Fruit fly (Drosophila melanogaster) whole organism, embryonic: ENCODE data around the gene CG5715.

ENCODE experiments used
- Awh ChIP-seq: fragments of 200-800 bp; sonication (Bioruptor generic); IDR thresholded peaks from 2 replicates; pipeline ENCODE4, ENCODE4 v1.3.6; 2022; ENCODE audit warnings: missing biosample characterization, missing genetic modification characterization
- Blimp-1 ChIP-seq: fragments of 200-800 bp; sonication (Bioruptor generic); optimal IDR thresholded peaks from 3 replicates; lab custom pipeline; 2018; ENCODE audit warnings: missing biosample characterization, missing genetic modification characterization, mild to moderate bottlenecking, moderate library complexity, missing genetic modification reagents
- CG10209 ChIP-seq: fragments of 200-800 bp; sonication (Bioruptor generic); optimal IDR thresholded peaks from 3 replicates; lab custom pipeline; 2017; ENCODE audit warnings: missing biosample characterization, mild to moderate bottlenecking, missing genetic modification characterization, missing genetic modification reagents
- CG1024 ChIP-seq: fragments of 200-800 bp; sonication (Bioruptor generic); IDR thresholded peaks from 2 replicates; pipeline ENCODE4 v1.3.6; 2022; ENCODE audit warnings: missing biosample characterization, missing genetic modification characterization
- CG10274 ChIP-seq: fragments of 200-800 bp; sonication (Bioruptor generic); optimal IDR thresholded peaks from 3 replicates; lab custom pipeline; 2017; ENCODE audit warnings: missing biosample characterization, mild to moderate bottlenecking, missing genetic modification characterization
- CG10321 ChIP-seq: fragments of 200-800 bp; sonication (Bioruptor generic); IDR thresholded peaks from 2 replicates; pipeline ENCODE4 v1.3.6; 2022; ENCODE audit warnings: missing biosample characterization, missing genetic modification characterization
- CG11695 ChIP-seq: fragments of 200-800 bp; sonication (Bioruptor generic); IDR thresholded peaks from 3 replicates; pipeline ENCODE4 v1.3.6; 2022; ENCODE audit warnings: missing biosample characterization, missing genetic modification characterization
- CG12299 ChIP-seq: fragments of 200-800 bp; sonication (Bioruptor generic); optimal IDR thresholded peaks from 2 replicates; lab custom pipeline; 2018; ENCODE audit warnings: missing biosample characterization, mild to moderate bottlenecking, missing genetic modification characterization
- CG13287 ChIP-seq: fragments of 200-800 bp; sonication (Bioruptor generic); IDR thresholded peaks from 2 replicates; pipeline ENCODE4 v1.3.6; 2022; ENCODE audit warnings: missing biosample characterization, missing genetic modification characterization; ENCODE audit not compliant: partially characterized antibody
- CG13424 ChIP-seq: fragments of 200-800 bp; sonication (Bioruptor generic); optimal IDR thresholded peaks from 2 replicates; lab custom pipeline; 2019; ENCODE audit warnings: missing biosample characterization, mild to moderate bottlenecking, missing genetic modification characterization, moderate library complexity
- CG1529 ChIP-seq: fragments of 200-800 bp; sonication (Bioruptor generic); optimal IDR thresholded peaks from 3 replicates; lab custom pipeline; 2018; ENCODE audit warnings: missing biosample characterization, missing genetic modification characterization
- CG15601 ChIP-seq: fragments of 200-800 bp; sonication (Bioruptor generic); optimal IDR thresholded peaks from 3 replicates; lab custom pipeline; 2019; ENCODE audit warnings: missing biosample characterization, mild to moderate bottlenecking, missing genetic modification characterization, moderate library complexity
- CG17186 ChIP-seq: fragments of 200-800 bp; sonication (Bioruptor generic); optimal IDR thresholded peaks from 3 replicates; lab custom pipeline; 2017; ENCODE audit warnings: missing biosample characterization, missing genetic modification reagents, missing genetic modification characterization
- CG18262 ChIP-seq: fragments of 200-800 bp; optimal IDR thresholded peaks from 3 replicates; lab custom pipeline; 2019; ENCODE audit warnings: missing biosample characterization, mild to moderate bottlenecking, missing genetic modification characterization, moderate library complexity
- CG18764 ChIP-seq: fragments of 200-800 bp; sonication (Bioruptor generic); optimal IDR thresholded peaks from 3 replicates; lab custom pipeline; 2016; ENCODE audit warnings: missing biosample characterization, missing genetic modification characterization
- CG2120 ChIP-seq: fragments of 200-800 bp; sonication (Bioruptor generic); optimal IDR thresholded peaks from 3 replicates; lab custom pipeline; 2016; ENCODE audit warnings: missing biosample characterization, missing genetic modification characterization
- CG3407 ChIP-seq: fragments of 200-800 bp; sonication (Bioruptor generic); optimal IDR thresholded peaks from 2 replicates; lab custom pipeline; 2018; ENCODE audit warnings: missing biosample characterization, mild to moderate bottlenecking, missing genetic modification characterization
- CG4360 ChIP-seq: fragments of 200-800 bp; sonication (Bioruptor generic); IDR thresholded peaks from 2 replicates; pipeline ENCODE4 v1.3.6; 2022; ENCODE audit warnings: missing biosample characterization, missing genetic modification characterization
- CG4854 ChIP-seq: fragments of 200-800 bp; sonication (Bioruptor generic); optimal IDR thresholded peaks from 2 replicates; lab custom pipeline; 2016; ENCODE audit warnings: missing biosample characterization, missing genetic modification characterization, inconsistent platforms
- CG6689 ChIP-seq: fragments of 200-800 bp; sonication (Bioruptor generic); IDR thresholded peaks from 2 replicates; pipeline ENCODE4 v1.3.6; 2022; ENCODE audit warnings: missing biosample characterization, missing genetic modification characterization
- CG7928 ChIP-seq: fragments of 200-800 bp; sonication (Bioruptor generic); optimal IDR thresholded peaks from 2 replicates; lab custom pipeline; 2017; ENCODE audit warnings: missing biosample characterization, mild to moderate bottlenecking, missing genetic modification characterization
- CG8290 ChIP-seq, 3 experiments: fragments of 200-800 bp; sonication (Bioruptor generic); optimal IDR thresholded peaks; 2 replicates each; lab custom pipeline; 2016 to 2019; ENCODE audit warnings: missing biosample characterization in 3 of 3, missing genetic modification characterization in 3 of 3, mild to moderate bottlenecking in 2 of 3, moderate library complexity in 1 of 3
- Deaf1 ChIP-seq: fragments of 200-800 bp; optimal IDR thresholded peaks from 3 replicates; lab custom pipeline; 2019; ENCODE audit warnings: missing biosample characterization, mild to moderate bottlenecking, missing genetic modification characterization, moderate library complexity
- Drgx ChIP-seq: fragments of 200-800 bp; sonication (Bioruptor generic); IDR thresholded peaks from 2 replicates; pipeline ENCODE4 v1.3.6; 2022; ENCODE audit warnings: missing biosample characterization, missing genetic modification characterization
- HLH3B ChIP-seq: fragments of 200-800 bp; sonication (Bioruptor generic); IDR thresholded peaks from 2 replicates; pipeline ENCODE4 v1.3.6; 2022; ENCODE audit warnings: missing biosample characterization, missing genetic modification characterization
- Hey ChIP-seq: fragments of 200-800 bp; sonication (Bioruptor generic); optimal IDR thresholded peaks from 3 replicates; lab custom pipeline; 2018; ENCODE audit warnings: missing biosample characterization, mild to moderate bottlenecking, missing genetic modification characterization
- Jarid2 ChIP-seq: fragments of 200-800 bp; sonication (Bioruptor generic); optimal IDR thresholded peaks from 3 replicates; lab custom pipeline; 2017; ENCODE audit warnings: mild to moderate bottlenecking, missing biosample characterization, missing genetic modification reagents, missing genetic modification characterization
- Mes4 ChIP-seq: fragments of 200-800 bp; sonication (Bioruptor generic); optimal IDR thresholded peaks from 2 replicates; lab custom pipeline; 2016; ENCODE audit warnings: missing biosample characterization, missing genetic modification characterization
- Nf-YB ChIP-seq: fragments of 200-800 bp; sonication (Bioruptor generic); optimal IDR thresholded peaks from 3 replicates; lab custom pipeline; 2019; ENCODE audit warnings: missing biosample characterization, mild to moderate bottlenecking, missing genetic modification characterization, moderate library complexity
- Sox100B ChIP-seq: fragments of 200-800 bp; sonication (Bioruptor generic); optimal IDR thresholded peaks from 3 replicates; lab custom pipeline; 2018; ENCODE audit warnings: missing biosample characterization, mild to moderate bottlenecking, missing genetic modification characterization
- YL-1 ChIP-seq: fragments of 200-800 bp; sonication (Bioruptor generic); optimal IDR thresholded peaks from 3 replicates; lab custom pipeline; 2017; ENCODE audit warnings: missing biosample characterization, mild to moderate bottlenecking, missing genetic modification characterization
- abd-A ChIP-seq: fragments of 200-800 bp; sonication (Bioruptor generic); optimal IDR thresholded peaks from 3 replicates; lab custom pipeline; 2019; ENCODE audit warnings: missing biosample characterization, mild to moderate bottlenecking, missing genetic modification characterization, moderate library complexity
- ac ChIP-seq: fragments of 200-800 bp; sonication (Bioruptor generic); optimal IDR thresholded peaks from 3 replicates; lab custom pipeline; 2017; ENCODE audit warnings: missing biosample characterization, mild to moderate bottlenecking, missing genetic modification characterization
- aop ChIP-seq: fragments of 200-800 bp; sonication (Bioruptor generic); IDR thresholded peaks from 2 replicates; pipeline ENCODE4 v1.3.6; 2022; ENCODE audit warnings: missing biosample characterization, missing genetic modification characterization
- ara ChIP-seq: fragments of 200-800 bp; sonication (Bioruptor generic); IDR thresholded peaks from 2 replicates; pipeline ENCODE4 v1.3.6; 2022; ENCODE audit warnings: missing biosample characterization, missing genetic modification characterization
- bsh ChIP-seq, 2 experiments: fragments of 200-800 bp; sonication (Bioruptor generic); optimal IDR thresholded peaks; 2 replicates each; lab custom pipeline; 2017 to 2018; ENCODE audit warnings: mild to moderate bottlenecking in 2 of 2, missing biosample characterization in 2 of 2, missing genetic modification characterization in 2 of 2, moderate library complexity in 1 of 2
- ci ChIP-seq: fragments of 200-800 bp; sonication (Bioruptor generic); IDR thresholded peaks from 3 replicates; pipeline ENCODE4 v1.3.6; 2022; ENCODE audit warnings: missing biosample characterization, missing genetic modification characterization
- crol ChIP-seq: fragments of 200-800 bp; sonication (Bioruptor generic); IDR thresholded peaks from 2 replicates; pipeline ENCODE4 v1.3.6; 2022; ENCODE audit warnings: missing biosample characterization, missing genetic modification characterization
- da ChIP-seq: fragments of 200-800 bp; sonication (Bioruptor generic); optimal IDR thresholded peaks from 2 replicates; lab custom pipeline; 2016; ENCODE audit warnings: missing biosample characterization, missing genetic modification characterization
- fd3F ChIP-seq: fragments of 200-800 bp; sonication (Bioruptor generic); optimal IDR thresholded peaks from 2 replicates; lab custom pipeline; 2018; ENCODE audit warnings: missing biosample characterization, mild to moderate bottlenecking, missing genetic modification characterization, moderate library complexity
- fd64A ChIP-seq: fragments of 200-800 bp; sonication (Bioruptor generic); optimal IDR thresholded peaks from 3 replicates; lab custom pipeline; 2018; ENCODE audit warnings: missing biosample characterization, mild to moderate bottlenecking, missing genetic modification characterization
- gem ChIP-seq: fragments of 200-800 bp; sonication (Bioruptor generic); optimal IDR thresholded peaks from 2 replicates; lab custom pipeline; 2019; ENCODE audit warnings: missing biosample characterization, mild to moderate bottlenecking, missing genetic modification characterization, moderate library complexity
- gro ChIP-seq: fragments of 200-800 bp; sonication (Bioruptor generic); optimal IDR thresholded peaks from 2 replicates; lab custom pipeline; 2016; ENCODE audit warnings: missing biosample characterization, missing genetic modification characterization
- gsb ChIP-seq: fragments of 200-800 bp; sonication (Bioruptor generic); IDR thresholded peaks from 2 replicates; pipeline ENCODE4 v1.3.6; 2022; ENCODE audit warnings: missing biosample characterization, missing genetic modification characterization
- gsb-n ChIP-seq: fragments of 200-800 bp; sonication (Bioruptor generic); optimal IDR thresholded peaks from 3 replicates; lab custom pipeline; 2018; ENCODE audit warnings: missing biosample characterization, mild to moderate bottlenecking, missing genetic modification characterization
- h ChIP-seq: fragments of >200 bp; optimal IDR thresholded peaks from 2 replicates; lab custom pipeline; 2017
- odd ChIP-seq: fragments of 200-800 bp; sonication (Bioruptor generic); optimal IDR thresholded peaks from 2 replicates; lab custom pipeline; 2017; ENCODE audit warnings: missing biosample characterization, mild to moderate bottlenecking, missing genetic modification characterization
- pnt ChIP-seq: fragments of 200-800 bp; sonication (Bioruptor generic); optimal IDR thresholded peaks from 3 replicates; lab custom pipeline; 2016; ENCODE audit warnings: missing biosample characterization, missing genetic modification characterization
- seq ChIP-seq: fragments of 200-800 bp; sonication (Bioruptor generic); IDR thresholded peaks from 2 replicates; pipeline ENCODE4 v1.3.6; 2022; ENCODE audit warnings: missing biosample characterization, missing genetic modification characterization
- unpg ChIP-seq: fragments of 200-800 bp; sonication (Bioruptor generic); optimal IDR thresholded peaks from 3 replicates; lab custom pipeline; 2018; ENCODE audit warnings: missing biosample characterization, mild to moderate bottlenecking, missing genetic modification characterization, moderate library complexity
- vnd ChIP-seq: fragments of 200-800 bp; sonication (Bioruptor generic); IDR thresholded peaks from 3 replicates; pipeline ENCODE4 v1.3.6; 2022; ENCODE audit warnings: missing biosample characterization, missing genetic modification characterization; ENCODE audit not compliant: partially characterized antibody

Gene CG5715

DNA sequence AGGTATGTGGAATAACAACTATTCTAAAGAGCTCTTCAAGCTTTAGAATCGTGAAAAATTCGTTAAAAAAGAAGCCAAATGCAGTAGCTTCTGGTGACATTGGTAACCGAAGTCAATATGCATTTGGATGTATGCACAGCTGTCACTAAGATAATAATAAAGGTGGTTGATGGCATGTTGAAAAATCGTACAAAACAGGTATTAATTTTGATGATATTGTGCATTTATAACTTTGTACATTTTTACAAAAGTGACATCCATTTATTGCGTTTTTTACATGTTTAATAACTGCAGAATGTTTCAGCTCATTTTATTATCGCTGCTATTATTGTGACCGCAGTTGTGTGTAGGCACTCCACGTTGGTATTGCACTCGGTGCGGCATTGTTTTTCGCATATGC is 7.3 kb upstream of the CG5715 start (continued):
- peak; percentile 30 for TF ChIP-seq CG3407 (GFP tag; lab: Kevin White, UChicago)
- TF ChIP-seq CG2120 (GFP tag; lab: Kevin White, UChicago) = no peak
- TF ChIP-seq gro (GFP tag; lab: Kevin White, UChicago) = no peak
- peak; percentile 4 for TF ChIP-seq gem (tag; lab: Kevin White, UChicago)
- peak; percentile 38 for TF ChIP-seq Blimp-1 (GFP tag; lab: Kevin White, UChicago)
- no peak for TF ChIP-seq Hey (tag; lab: Kevin White, UChicago)
- TF ChIP-seq ara = no peak
- TF ChIP-seq abd-A (tag; lab: Kevin White, UChicago) = no peak
- TF ChIP-seq fd64A (GFP tag; lab: Kevin White, UChicago) = peak; percentile 27
- TF ChIP-seq vnd (GFP tag; lab: Robert Waterston, UW) = no peak
- no peak for TF ChIP-seq aop (GFP tag; lab: Robert Waterston, UW)
- no peak for TF ChIP-seq CG10209 (GFP tag; lab: Kevin White, UChicago)
- no peak for TF ChIP-seq CG13424 (tag; lab: Kevin White, UChicago)
- no peak for TF ChIP-seq odd
- TF ChIP-seq gsb-n (tag; lab: Kevin White, UChicago) = peak; percentile 8
- TF ChIP-seq bsh (GFP tag; optimal IDR thresholded peaks at IDR 0.05; lab: Kevin White, UChicago) = peak in 1 of 2 experiments; percentile 43
- TF ChIP-seq CG10321 = no peak
- TF ChIP-seq seq (GFP tag; lab: Robert Waterston, UW) = peak; percentile 25; the same call in 1 of the 2 replicates
- no peak for TF ChIP-seq CG17186 (GFP tag; lab: Kevin White, UChicago)
- no peak for TF ChIP-seq YL-1 (GFP tag; lab: Kevin White, UChicago)
- no peak for TF ChIP-seq crol
- TF ChIP-seq Awh (GFP tag; lab: Robert Waterston, UW) = peak; percentile 67; the same call in 1 of the 2 replicates
- no peak for TF ChIP-seq CG10274 (GFP tag; lab: Kevin White, UChicago)
- TF ChIP-seq da (GFP tag; lab: Kevin White, UChicago) = no peak
- TF ChIP-seq Sox100B (GFP tag; lab: Kevin White, UChicago) = peak; percentile 30
- no peak for TF ChIP-seq CG12299
- no peak for TF ChIP-seq Nf-YB
- TF ChIP-seq Drgx (GFP tag; lab: Robert Waterston, UW) = peak; percentile 46; the same call in 1 of the 2 replicates
- TF ChIP-seq gsb (GFP tag; lab: Robert Waterston, UW) = no peak
- no peak for TF ChIP-seq CG13287 (GFP tag; lab: Robert Waterston, UW)
- TF ChIP-seq Deaf1 (tag; lab: Kevin White, UChicago) = no peak
- TF ChIP-seq CG8290 (GFP tag; optimal IDR thresholded peaks at IDR 0.05; lab: Kevin White, UChicago) = no peak
- no peak for TF ChIP-seq CG8290 (tag; optimal IDR thresholded peaks at IDR 0.05; lab: Kevin White, UChicago)
- TF ChIP-seq CG7928 (GFP tag; lab: Kevin White, UChicago) = no peak
- TF ChIP-seq CG18764 (GFP tag; lab: Kevin White, UChicago) = no peak
- TF ChIP-seq fd3F = no peak
- TF ChIP-seq CG11695 (GFP tag; lab: Robert Waterston, UW) = no peak
- TF ChIP-seq CG1529 = peak; percentile 5
- TF ChIP-seq CG4360 = 0 out of 2 replicates have a peak, but pooled peaks have one; percentile 30
- no peak for TF ChIP-seq Jarid2 (GFP tag; lab: Kevin White, UChicago)
- no peak for TF ChIP-seq CG18262 (tag; lab: Kevin White, UChicago)
- no peak for TF ChIP-seq CG6689
- no peak for TF ChIP-seq ac (GFP tag; lab: Kevin White, UChicago)
- TF ChIP-seq h (lab: Kevin White, UChicago) = no peak
- peak; percentile 36; the same call in 1 of the 2 replicates for TF ChIP-seq CG1024 (GFP tag; lab: Robert Waterston, UW)
- TF ChIP-seq unpg (GFP tag; lab: Kevin White, UChicago) = peak; percentile 5
- TF ChIP-seq HLH3B (GFP tag; lab: Robert Waterston, UW) = peak; percentile 15; the same call in 1 of the 2 replicates
- TF ChIP-seq ci = no peak
- no peak for TF ChIP-seq Mes4 (GFP tag; lab: Kevin White, UChicago)
- no peak for TF ChIP-seq CG15601
- TF ChIP-seq CG4854 (GFP tag; lab: Kevin White, UChicago) = no peak
- no peak for TF ChIP-seq pnt
